Worm (Caenorhabditis elegans) whole organism, L1 larva: ENCODE measurements around the gene pmp-3.
A peak's percentile ranks its signal among the peaks of the same experiment; 100 is the strongest.

ENCODE experiments used
- C04F5.9 ChIP-seq: sonication (generic microtip); optimal IDR thresholded peaks from 2 replicates; lab custom pipeline; 2016; ENCODE audit warnings: missing genetic modification characterization, missing compliant biosample characterization
- C16A3.4 ChIP-seq: fragments of 150-350 bp; optimal IDR thresholded peaks from 2 replicates; lab custom pipeline; 2014; ENCODE audit warnings: missing biosample characterization, missing genetic modification characterization
- ama-1 ChIP-seq: fragments of 150-350 bp; optimal IDR thresholded peaks from 2 replicates; lab custom pipeline; 2014
- ceh-63 ChIP-seq: fragments of 200-800 bp; sonication (Bioruptor generic); optimal IDR thresholded peaks from 2 replicates; lab custom pipeline; 2018; ENCODE audit warnings: mild to moderate bottlenecking, missing genetic modification characterization, missing compliant biosample characterization
- ceh-82 ChIP-seq, 3 experiments: fragments of 150-350 bp in 1 of 3; sonication (generic microtip) in 2 of 3; optimal IDR thresholded peaks; 2 replicates each; lab custom pipeline; 2014 to 2017; ENCODE audit warnings: missing biosample characterization in 3 of 3, missing genetic modification characterization in 3 of 3
- dpl-1 ChIP-seq, 3 experiments: fragments of 150-350 bp in 2 of 3; sonication (generic microtip) in 1 of 3; optimal IDR thresholded peaks; 2 replicates each; lab custom pipeline; 2014 to 2017; ENCODE audit warnings: missing biosample characterization in 3 of 3, missing genetic modification characterization in 3 of 3, missing genetic modification reagents in 3 of 3
- efl-1 ChIP-seq, 4 experiments: fragments of 150-350 bp; optimal IDR thresholded peaks in 3 of 4; peaks in 1 of 4; 1 replicate in 1 of 4; 2 replicates in 3 of 4; lab custom pipeline; 2014; ENCODE audit warnings: missing biosample characterization in 2 of 4, missing genetic modification characterization in 2 of 4, missing genetic modification reagents in 2 of 4
- efl-3 ChIP-seq: fragments of 200-800 bp; sonication (Bioruptor generic); optimal IDR thresholded peaks from 2 replicates; lab custom pipeline; 2018; ENCODE audit warnings: mild to moderate bottlenecking, missing genetic modification characterization, missing compliant biosample characterization
- elt-2 ChIP-seq: sonication (generic microtip); optimal IDR thresholded peaks from 2 replicates; lab custom pipeline; 2016; ENCODE audit warnings: missing genetic modification characterization, mild to moderate bottlenecking, inconsistent platforms, missing compliant biosample characterization, missing genetic modification reagents
- elt-3 ChIP-seq, 6 experiments: fragments of 150-350 bp in 1 of 6; sonication (generic microtip); optimal IDR thresholded peaks; 2 replicates each; lab custom pipeline; 2017 to 2018; ENCODE audit warnings: missing biosample characterization in 6 of 6, missing genetic modification characterization in 6 of 6, inconsistent platforms in 1 of 6
- ets-5 ChIP-seq: fragments of 200-800 bp; sonication (Bioruptor generic); IDR thresholded peaks from 2 replicates; pipeline ENCODE4 v1.3.6; 2022; ENCODE audit warnings: missing genetic modification characterization, missing compliant biosample characterization
- lin-13 ChIP-seq: fragments of 150-350 bp; optimal IDR thresholded peaks from 2 replicates; lab custom pipeline; 2014; ENCODE audit warnings: missing biosample characterization, missing genetic modification reagents, missing genetic modification characterization
- lin-15B ChIP-seq: fragments of 150-350 bp; sonication (generic microtip); optimal IDR thresholded peaks from 3 replicates; lab custom pipeline; 2014; ENCODE audit warnings: missing biosample characterization, missing genetic modification characterization
- lin-35 ChIP-seq, 2 experiments: fragments of 150-350 bp; optimal IDR thresholded peaks; 2 replicates each; lab custom pipeline; 2014; ENCODE audit warnings: missing biosample characterization in 2 of 2, missing genetic modification characterization in 2 of 2, missing genetic modification reagents in 2 of 2
- lin-39 ChIP-seq: fragments of 150-350 bp; optimal IDR thresholded peaks from 2 replicates; lab custom pipeline; 2014; ENCODE audit warnings: missing biosample characterization, missing genetic modification reagents, missing genetic modification characterization
- lsy-2 ChIP-seq, 2 experiments: fragments of 150-350 bp; optimal IDR thresholded peaks; 2 replicates each; lab custom pipeline; 2014; ENCODE audit warnings: missing biosample characterization in 2 of 2, missing genetic modification characterization in 2 of 2
- mab-9 ChIP-seq: fragments of 200-800 bp; sonication (Bioruptor generic); IDR thresholded peaks from 2 replicates; pipeline ENCODE4 v1.3.6; 2022; ENCODE audit warnings: missing genetic modification reagents, missing genetic modification characterization, missing compliant biosample characterization
- mef-2 ChIP-seq: fragments of 150-350 bp; optimal IDR thresholded peaks from 2 replicates; lab custom pipeline; 2014; ENCODE audit warnings: missing biosample characterization, missing genetic modification characterization
- nhr-28 ChIP-seq: fragments of 150-350 bp; optimal IDR thresholded peaks from 2 replicates; lab custom pipeline; 2014; ENCODE audit warnings: missing biosample characterization, missing genetic modification characterization
- nhr-47 ChIP-seq: sonication (generic microtip); optimal IDR thresholded peaks from 2 replicates; lab custom pipeline; 2016; ENCODE audit warnings: mild to moderate bottlenecking, missing genetic modification characterization, moderate library complexity, missing compliant biosample characterization
- nhr-71 ChIP-seq: sonication (generic microtip); optimal IDR thresholded peaks from 2 replicates; lab custom pipeline; 2016; ENCODE audit warnings: mild to moderate bottlenecking, missing genetic modification characterization, moderate library complexity, missing compliant biosample characterization
- nhr-76 ChIP-seq: sonication (generic microtip); optimal IDR thresholded peaks from 2 replicates; lab custom pipeline; 2017; ENCODE audit warnings: missing biosample characterization, missing genetic modification characterization
- nhr-77 ChIP-seq: fragments of 150-350 bp; optimal IDR thresholded peaks from 2 replicates; lab custom pipeline; 2014; ENCODE audit warnings: missing biosample characterization, missing genetic modification characterization
- pag-3 ChIP-seq: sonication (generic microtip); optimal IDR thresholded peaks from 2 replicates; lab custom pipeline; 2017; ENCODE audit warnings: missing genetic modification characterization, mild to moderate bottlenecking, missing compliant biosample characterization, antibody characterized with exemption, borderline replicate concordance; ENCODE audit not compliant: insufficient read depth
- snu-23 ChIP-seq: sonication (generic microtip); optimal IDR thresholded peaks from 2 replicates; lab custom pipeline; 2016; ENCODE audit warnings: missing genetic modification characterization, missing compliant biosample characterization
- sptf-1 ChIP-seq: fragments of 150-350 bp; optimal IDR thresholded peaks from 2 replicates; lab custom pipeline; 2014; ENCODE audit warnings: missing biosample characterization, missing genetic modification characterization
- tlp-1 ChIP-seq: fragments of 150-350 bp; optimal IDR thresholded peaks from 2 replicates; lab custom pipeline; 2014; ENCODE audit warnings: missing biosample characterization, missing genetic modification characterization
- unc-130 ChIP-seq: fragments of 150-350 bp; optimal IDR thresholded peaks from 2 replicates; lab custom pipeline; 2017; ENCODE audit warnings: missing biosample characterization, missing genetic modification characterization, inconsistent platforms
- unc-86 ChIP-seq: sonication (generic microtip); optimal IDR thresholded peaks from 2 replicates; lab custom pipeline; 2016; ENCODE audit warnings: missing genetic modification characterization, missing compliant biosample characterization
- unc-98 ChIP-seq: fragments of 200-800 bp; sonication (Bioruptor generic); IDR thresholded peaks from 2 replicates; pipeline ENCODE4 v1.3.6; 2022; ENCODE audit warnings: missing genetic modification characterization, missing compliant biosample characterization
- vab-15 ChIP-seq: sonication (generic microtip); optimal IDR thresholded peaks from 2 replicates; lab custom pipeline; 2017; ENCODE audit warnings: missing genotype, mild to moderate bottlenecking, missing genetic modification characterization, missing compliant biosample characterization
- xbp-1 ChIP-seq: sonication (generic microtip); optimal IDR thresholded peaks from 2 replicates; lab custom pipeline; 2016; ENCODE audit warnings: missing genetic modification characterization, missing compliant biosample characterization
- zip-4 ChIP-seq: fragments of 200-800 bp; sonication (Bioruptor generic); optimal IDR thresholded peaks from 2 replicates; lab custom pipeline; 2018; ENCODE audit warnings: mild to moderate bottlenecking, missing genetic modification characterization, moderate library complexity, missing compliant biosample characterization
- ztf-4 ChIP-seq: fragments of 150-350 bp; optimal IDR thresholded peaks from 2 replicates; lab custom pipeline; 2014; ENCODE audit warnings: missing biosample characterization, missing genetic modification characterization

The pmp-3 gene

ce11 chrV:14635119-14635518 lies 11.4 kb upstream of the pmp-3 start, which contains the start of gene F43D2.6:
F43D2.6 (minus strand) TSS chrV:14635180.
- TF ChIP-seq nhr-71 (tag; lab: Kevin White, UChicago) (no peak), efl-1 (optimal IDR thresholded peaks at IDR 0.05; lab: Kevin White, UChicago) (no peak), efl-1 (GFP tag; optimal IDR thresholded peaks at IDR 0.05 in 1 of 2; lab: Kevin White, UChicago) (peak in 1 of 2 experiments; percentile 65), vab-15 (tag; lab: Kevin White, UChicago) (no peak), lin-13 (GFP tag; lab: Kevin White, UChicago) (no peak)

- TF ChIP-seq C16A3.4 (tag; lab: Kevin White, UChicago): no peak
- TF ChIP-seq tlp-1 (tag; lab: Kevin White, UChicago): no peak
- no peak for TF ChIP-seq ceh-82 (tag; optimal IDR thresholded peaks at IDR 0.05; lab: Kevin White, UChicago)
- no peak for TF ChIP-seq ets-5 (GFP tag; lab: Robert Waterston, UW)
- TF ChIP-seq C04F5.9 (tag; lab: Kevin White, UChicago): no peak
- TF ChIP-seq mef-2 (tag; lab: Kevin White, UChicago): no peak
- no peak for TF ChIP-seq elt-3 (tag; optimal IDR thresholded peaks at IDR 0.05; lab: Kevin White, UChicago)
- TF ChIP-seq nhr-76 (tag; lab: Kevin White, UChicago): no peak
- no peak for TF ChIP-seq unc-130
- no peak for TF ChIP-seq dpl-1 (GFP tag; optimal IDR thresholded peaks at IDR 0.05; lab: Kevin White, UChicago)
- no peak for TF ChIP-seq nhr-28 (tag; lab: Kevin White, UChicago)
- no peak for TF ChIP-seq nhr-47 (tag; lab: Kevin White, UChicago)
- TF ChIP-seq, all 84 proteins: peak for 0
These were observed 8.5 kb upstream of the pmp-3 start for ce11 chrV:14638075-14638474.

ce11 chrV:14640071-14640470 lies 6.5 kb upstream of the pmp-3 start, which contains the start of gene F43D2.7:
F43D2.7 (minus strand) TSS chrV:14640171.
- TF ChIP-seq sptf-1 (tag; lab: Kevin White, UChicago): no peak
- TF ChIP-seq tlp-1 (tag; lab: Kevin White, UChicago): no peak

- TF ChIP-seq C04F5.9 (tag; lab: Kevin White, UChicago): no peak
- TF ChIP-seq snu-23 (GFP tag; lab: Kevin White, UChicago): no peak
- TF ChIP-seq zip-4 (GFP tag; lab: Kevin White, UChicago): no peak
- peak; percentile 70 for TF ChIP-seq elt-2 (tag; lab: Kevin White, UChicago)
- peak in 1 of 2 experiments; percentile 18 for TF ChIP-seq lin-35 (GFP tag; optimal IDR thresholded peaks at IDR 0.05; lab: Kevin White, UChicago)
- no peak for TF ChIP-seq unc-98 (GFP tag; lab: Robert Waterston, UW)
- no peak for TF ChIP-seq pag-3 (tag; lab: Kevin White, UChicago)
- TF ChIP-seq unc-86: no peak
- TF ChIP-seq nhr-77 (tag; lab: Kevin White, UChicago): no peak
- no peak for TF ChIP-seq lin-39 (tag; lab: Kevin White, UChicago)
- TF ChIP-seq ztf-4 (tag; lab: Kevin White, UChicago): no peak
- no peak for TF ChIP-seq unc-130
- TF ChIP-seq mab-9 (GFP tag; lab: Robert Waterston, UW): no peak
- TF ChIP-seq lsy-2 (tag; optimal IDR thresholded peaks at IDR 0.05; lab: Kevin White, UChicago): no peak
- TF ChIP-seq ama-1: no peak
These were observed 5.8 kb upstream of the pmp-3 start, which contains the start of gene C54G10.1 for ce11 chrV:14640769-14641168. C54G10.1 (plus strand) TSS chrV:14641101.

- TF ChIP-seq ceh-63 (GFP tag; lab: Kevin White, UChicago) (no peak), xbp-1 (tag; lab: Kevin White, UChicago) (no peak), lin-15B (tag; lab: Kevin White, UChicago) (no peak), efl-3 (GFP tag; lab: Kevin White, UChicago) (no peak), nhr-28 (tag; lab: Kevin White, UChicago) (no peak)
- TF ChIP-seq, all 84 proteins: peak for 0
These were observed 4.5 kb upstream of the pmp-3 start for ce11 chrV:14642016-14642415.
